Worm (Caenorhabditis elegans): Measurements from ENCODE around the gene ilys-4.
A peak's percentile ranks its signal among the peaks of the same experiment; 100 is the strongest.

The ilys-4 gene

ce11 chrIV:7909455-7910141 lies 12.3 kb upstream of the ilys-4 start:
- TF ChIP-seq ref-1 (GFP tag; conservative IDR thresholded peaks at IDR 0.05) (no peak), flt-1 (GFP tag; IDR thresholded peaks at IDR 0.05) (peak; percentile 47; the same call in 1 of the 2 replicates), T22C8.4 (GFP tag; IDR thresholded peaks at IDR 0.05) (no peak)

- no peak for TF ChIP-seq tab-1 (GFP tag; IDR thresholded peaks at IDR 0.05)
- no peak for TF ChIP-seq cog-1 (tag; optimal IDR thresholded peaks at IDR 0.05)
- TF ChIP-seq T22C8.4 (GFP tag; IDR thresholded peaks at IDR 0.05): no peak
- no peak for TF ChIP-seq ztf-29 (GFP tag; IDR thresholded peaks at IDR 0.05)
- TF ChIP-seq med-1 (GFP tag; optimal IDR thresholded peaks at IDR 0.05; ENCODE audit: insufficient read depth): no peak
Observed at ce11 chrIV:7906643-7907042, 9.3 kb upstream of the ilys-4 start.

ce11 chrIV:7903359-7903758 lies 6.0 kb upstream of the ilys-4 start, which contains the start of gene C49H3.6:
C49H3.6 (plus strand) TSS chrIV:7903738.
- TF ChIP-seq med-1 (GFP tag; optimal IDR thresholded peaks at IDR 0.05; ENCODE audit: insufficient read depth) (no peak), ztf-23 (GFP tag; IDR thresholded peaks at IDR 0.05) (no peak), tab-1 (GFP tag; IDR thresholded peaks at IDR 0.05) (no peak), cog-1 (tag; optimal IDR thresholded peaks at IDR 0.05) (peak; percentile 29), T22C8.4 (GFP tag; IDR thresholded peaks at IDR 0.05) (no peak), ref-1 (GFP tag; conservative IDR thresholded peaks at IDR 0.05) (no peak), ztf-29 (GFP tag; IDR thresholded peaks at IDR 0.05) (no peak), klf-2 (GFP tag; conservative IDR thresholded peaks at IDR 0.05) (no peak)

ce11 chrIV:7902221-7902904 lies 5.0 kb upstream of the ilys-4 start, which contains the start of gene arp-11:
arp-11 (minus strand) TSS chrIV:7902271.
- TF ChIP-seq flt-1 (GFP tag; IDR thresholded peaks at IDR 0.05) (no peak), cog-1 (tag; optimal IDR thresholded peaks at IDR 0.05) (peak; percentile 13)

- TF ChIP-seq med-1 (GFP tag; optimal IDR thresholded peaks at IDR 0.05; ENCODE audit: insufficient read depth): no peak
- TF ChIP-seq T22C8.4 (GFP tag; IDR thresholded peaks at IDR 0.05): no peak
- no peak for TF ChIP-seq cog-1 (tag; optimal IDR thresholded peaks at IDR 0.05)
- TF ChIP-seq klf-2 (GFP tag; conservative IDR thresholded peaks at IDR 0.05): no peak
- no peak for TF ChIP-seq ztf-23 (GFP tag; IDR thresholded peaks at IDR 0.05)
- no peak for TF ChIP-seq tab-1 (GFP tag; IDR thresholded peaks at IDR 0.05)
- TF ChIP-seq ztf-29 (GFP tag; IDR thresholded peaks at IDR 0.05): no peak
- no peak for TF ChIP-seq ref-1 (GFP tag; conservative IDR thresholded peaks at IDR 0.05)
- no peak for TF ChIP-seq flt-1 (GFP tag; IDR thresholded peaks at IDR 0.05)
Observed at ce11 chrIV:7898489-7898888, 1.1 kb upstream of the ilys-4 start.

- TF ChIP-seq flt-1 (GFP tag; IDR thresholded peaks at IDR 0.05) (no peak), tab-1 (GFP tag; IDR thresholded peaks at IDR 0.05) (no peak), ztf-23 (GFP tag; IDR thresholded peaks at IDR 0.05) (no peak), ref-1 (GFP tag; conservative IDR thresholded peaks at IDR 0.05) (no peak), cog-1 (tag; optimal IDR thresholded peaks at IDR 0.05) (no peak), klf-2 (GFP tag; conservative IDR thresholded peaks at IDR 0.05) (no peak), T22C8.4 (GFP tag; IDR thresholded peaks at IDR 0.05) (no peak), ztf-29 (GFP tag; IDR thresholded peaks at IDR 0.05) (no peak), med-1 (GFP tag; optimal IDR thresholded peaks at IDR 0.05; ENCODE audit: insufficient read depth) (no peak)
Observed at ce11 chrIV:7897953-7898352, 610 bp upstream of the ilys-4 start.

- TF ChIP-seq flt-1 (GFP tag; IDR thresholded peaks at IDR 0.05) (no peak), T22C8.4 (GFP tag; IDR thresholded peaks at IDR 0.05) (no peak), klf-2 (GFP tag; conservative IDR thresholded peaks at IDR 0.05) (no peak), tab-1 (GFP tag; IDR thresholded peaks at IDR 0.05) (no peak), cog-1 (tag; optimal IDR thresholded peaks at IDR 0.05) (no peak), ztf-29 (GFP tag; IDR thresholded peaks at IDR 0.05) (no peak), med-1 (GFP tag; optimal IDR thresholded peaks at IDR 0.05; ENCODE audit: insufficient read depth) (no peak), ztf-23 (GFP tag; IDR thresholded peaks at IDR 0.05) (no peak), ref-1 (GFP tag; conservative IDR thresholded peaks at IDR 0.05) (no peak)
Observed at ce11 chrIV:7881726-7882125, 15.6 kb downstream of the ilys-4 start, which contains the start of gene atic-1. atic-1 (plus strand) TSS chrIV:7882026.

- TF ChIP-seq med-1 (GFP tag; optimal IDR thresholded peaks at IDR 0.05; ENCODE audit: insufficient read depth) (no peak), ztf-29 (GFP tag; IDR thresholded peaks at IDR 0.05) (no peak), T22C8.4 (GFP tag; IDR thresholded peaks at IDR 0.05) (no peak), ztf-23 (GFP tag; IDR thresholded peaks at IDR 0.05) (no peak), klf-2 (GFP tag; conservative IDR thresholded peaks at IDR 0.05) (no peak)
Observed at ce11 chrIV:7881166-7881565, 16.2 kb downstream of the ilys-4 start.

- no peak for TF ChIP-seq tab-1 (GFP tag; IDR thresholded peaks at IDR 0.05)
- no peak for TF ChIP-seq flt-1 (GFP tag; IDR thresholded peaks at IDR 0.05)
- no peak for TF ChIP-seq ztf-29 (GFP tag; IDR thresholded peaks at IDR 0.05)
- no peak for TF ChIP-seq cog-1 (tag; optimal IDR thresholded peaks at IDR 0.05)
- no peak for TF ChIP-seq T22C8.4 (GFP tag; IDR thresholded peaks at IDR 0.05)
- no peak for TF ChIP-seq ztf-23 (GFP tag; IDR thresholded peaks at IDR 0.05)
- no peak for TF ChIP-seq med-1 (GFP tag; optimal IDR thresholded peaks at IDR 0.05; ENCODE audit: insufficient read depth)
- TF ChIP-seq ref-1 (GFP tag; conservative IDR thresholded peaks at IDR 0.05): no peak
- no peak for TF ChIP-seq klf-2 (GFP tag; conservative IDR thresholded peaks at IDR 0.05)
Observed at ce11 chrIV:7879017-7879416, 18.3 kb downstream of the ilys-4 start, which contains the start of gene srt-73. srt-73 (plus strand) TSS chrIV:7879317.

ce11 chrIV:7877781-7878180 lies 19.6 kb downstream of the ilys-4 start, which contains the start of gene kin-26:
kin-26 (minus strand) TSS chrIV:7877881.
- TF ChIP-seq tab-1 (GFP tag; IDR thresholded peaks at IDR 0.05): no peak
